Fruit fly (Drosophila melanogaster): Measurements from ENCODE around the gene sqz.

The sqz gene

dm6 chr3R:19162135-19162616 lies 1.8 kb upstream of the sqz start, which contains the start of the genes CG42359 and Nsun5 (continued):
- TF ChIP-seq Chrac-16 (GFP tag; optimal IDR thresholded peaks at IDR 0.05) (peak; percentile 92), CG7372 (GFP tag; IDR thresholded peaks at IDR 0.05) (peak; percentile 86), pnt (GFP tag; optimal IDR thresholded peaks at IDR 0.05) (peak; percentile 91), HmgD (GFP tag; optimal IDR thresholded peaks at IDR 0.05) (peak; percentile 95), stc (GFP tag; IDR thresholded peaks at IDR 0.05) (peak; percentile 85), bowl (GFP tag; IDR thresholded peaks at IDR 0.05) (no peak), Dip3 (GFP tag; optimal IDR thresholded peaks at IDR 0.05) (peak; percentile 84), klu (GFP tag; IDR thresholded peaks at IDR 0.05) (peak; percentile 73), maf-S (GFP tag; optimal IDR thresholded peaks at IDR 0.05) (peak; percentile 80), CG6791 (GFP tag; IDR thresholded peaks at IDR 0.05; ENCODE audit: partially characterized antibody) (peak; percentile 86), gsb (GFP tag; IDR thresholded peaks at IDR 0.05) (peak; percentile 60; the same call in 1 of the 2 replicates), ems (GFP tag; optimal IDR thresholded peaks at IDR 0.05) (peak; percentile 94), cwo (GFP tag; optimal IDR thresholded peaks at IDR 0.05) (peak; percentile 99), phol (tag; optimal IDR thresholded peaks at IDR 0.05) (peak; percentile 92), CG6272 (GFP tag; IDR thresholded peaks at IDR 0.05) (peak; percentile 82), Hand (GFP tag; optimal IDR thresholded peaks at IDR 0.05) (peak; percentile 48), Lim3 (GFP tag; IDR thresholded peaks at IDR 0.05) (no peak), jigr1 (GFP tag; IDR thresholded peaks at IDR 0.05) (peak; percentile 51; the same call in 2 of the 3 replicates), CG11247 (GFP tag; IDR thresholded peaks at IDR 0.05) (peak; percentile 84), amos (GFP tag; IDR thresholded peaks at IDR 0.05; ENCODE audit: partially characterized antibody) (peak; percentile 90), fd96Cb (tag; optimal IDR thresholded peaks at IDR 0.05) (peak; percentile 86), MESR4 (GFP tag; optimal IDR thresholded peaks at IDR 0.05) (peak; percentile 93), CG9876 (GFP tag; optimal IDR thresholded peaks at IDR 0.05) (peak; percentile 87), otp (GFP tag; IDR thresholded peaks at IDR 0.05) (peak; percentile 88; the same call in 2 of the 3 replicates), Max (GFP tag; optimal IDR thresholded peaks at IDR 0.05) (peak; percentile 97), Usf (GFP tag; optimal IDR thresholded peaks at IDR 0.05) (peak; percentile 84), rib (GFP tag; IDR thresholded peaks at IDR 0.05) (no peak; the same call in 1 of the 2 replicates), CG7987 (GFP tag; optimal IDR thresholded peaks at IDR 0.05) (peak; percentile 87), Xrp1 (GFP tag; IDR thresholded peaks at IDR 0.05) (peak; percentile 91), sisA (GFP tag; IDR thresholded peaks at IDR 0.05) (peak; percentile 89), ac (GFP tag; optimal IDR thresholded peaks at IDR 0.05) (no peak), ham (GFP tag; IDR thresholded peaks at IDR 0.05) (peak; percentile 61; the same call in 1 of the 2 replicates), CG11696 (GFP tag; IDR thresholded peaks at IDR 0.05) (peak; percentile 62; the same call in 1 of the 2 replicates), CG2199 (GFP tag; IDR thresholded peaks at IDR 0.05) (peak; percentile 81; the same call in 2 of the 3 replicates), cato (GFP tag; optimal IDR thresholded peaks at IDR 0.05; ENCODE audit: borderline replicate concordance) (peak; percentile 87), Sin3A (optimal IDR thresholded peaks at IDR 0.05) (peak; percentile 92), CG18619 (GFP tag; optimal IDR thresholded peaks at IDR 0.05) (peak; percentile 79), ase (GFP tag; IDR thresholded peaks at IDR 0.05) (peak; percentile 86), abd-A (tag; optimal IDR thresholded peaks at IDR 0.05) (no peak), CG7963 (GFP tag; IDR thresholded peaks at IDR 0.05; ENCODE audit: partially characterized antibody) (peak; percentile 75), dati (GFP tag; IDR thresholded peaks at IDR 0.05) (peak; percentile 73), Doc3 (GFP tag; IDR thresholded peaks at IDR 0.05; ENCODE audit: partially characterized antibody) (peak; percentile 94), MBD-R2 (GFP tag; IDR thresholded peaks at IDR 0.05) (peak; percentile 87), CG4282 (GFP tag; optimal IDR thresholded peaks at IDR 0.05) (peak; percentile 85), danr (GFP tag; IDR thresholded peaks at IDR 0.05) (peak; percentile 62; the same call in 1 of the 2 replicates)

All from whole organism, embryonic.